Fruit fly (Drosophila melanogaster): ENCODE data around the gene CG18476.

The CG18476 gene

dm6 chr3R:11628416-11629041 lies 49.4 kb downstream of the CG18476 start, which contains the start of gene CG14712 (continued):
- no peak for TF ChIP-seq corto (GFP tag; optimal IDR thresholded peaks at IDR 0.05)
- no peak for TF ChIP-seq CG9437 (GFP tag; optimal IDR thresholded peaks at IDR 0.05)
- TF ChIP-seq pho (GFP tag; optimal IDR thresholded peaks at IDR 0.05) = peak; percentile 24
- TF ChIP-seq Gsc (GFP tag; IDR thresholded peaks at IDR 0.05) = no peak
- no peak for TF ChIP-seq sc (optimal IDR thresholded peaks at IDR 0.05)
- no peak for TF ChIP-seq sc (GFP tag; optimal IDR thresholded peaks at IDR 0.05)
- TF ChIP-seq CG10959 (GFP tag; IDR thresholded peaks at IDR 0.05) = no peak
- no peak for TF ChIP-seq CG6654 (GFP tag; optimal IDR thresholded peaks at IDR 0.05)
- no peak for TF ChIP-seq cas (GFP tag; IDR thresholded peaks at IDR 0.05)
- TF ChIP-seq trh (GFP tag; optimal IDR thresholded peaks at IDR 0.05) = no peak
- peak; percentile 36 for TF ChIP-seq CG18764 (GFP tag; optimal IDR thresholded peaks at IDR 0.05)
- TF ChIP-seq CG8924 (tag; optimal IDR thresholded peaks at IDR 0.05) = no peak
- TF ChIP-seq Med (GFP tag) = peak; percentile 79
- TF ChIP-seq CG43689 (GFP tag; IDR thresholded peaks at IDR 0.05) = no peak
- 0 out of 3 replicates have a peak, but pooled peaks have one; percentile 25 for TF ChIP-seq Opbp (GFP tag; IDR thresholded peaks at IDR 0.05; ENCODE audit: partially characterized antibody)
- TF ChIP-seq Sox102F (GFP tag; optimal IDR thresholded peaks at IDR 0.05) = no peak
- no peak for TF ChIP-seq sqz (GFP tag; optimal IDR thresholded peaks at IDR 0.05)
- peak; percentile 92 for TF ChIP-seq YL-1 (GFP tag; optimal IDR thresholded peaks at IDR 0.05)
- TF ChIP-seq CG1603 (tag; optimal IDR thresholded peaks at IDR 0.05) = no peak
- TF ChIP-seq zf30C (GFP tag; optimal IDR thresholded peaks at IDR 0.05) = no peak
- TF ChIP-seq fd3F (GFP tag; optimal IDR thresholded peaks at IDR 0.05) = no peak
- TF ChIP-seq CG18011 (GFP tag; optimal IDR thresholded peaks at IDR 0.05) = no peak
- TF ChIP-seq Fer1 (GFP tag; optimal IDR thresholded peaks at IDR 0.05) = peak; percentile 11
- TF ChIP-seq lola (GFP tag; optimal IDR thresholded peaks at IDR 0.05) = peak in 1 of 3 experiments; percentile 15
- TF ChIP-seq ranshi (GFP tag; IDR thresholded peaks at IDR 0.05) = no peak
- TF ChIP-seq CG4820 (GFP tag; optimal IDR thresholded peaks at IDR 0.05) = no peak
- TF ChIP-seq CG6854 (GFP tag; optimal IDR thresholded peaks at IDR 0.05) = no peak
- no peak for TF ChIP-seq fd96Cb (tag; optimal IDR thresholded peaks at IDR 0.05)
- TF ChIP-seq CG10209 (GFP tag; optimal IDR thresholded peaks at IDR 0.05) = no peak
- TF ChIP-seq ato (GFP tag; IDR thresholded peaks at IDR 0.05; ENCODE audit: partially characterized antibody) = no peak
- no peak for TF ChIP-seq peb (GFP tag; IDR thresholded peaks at IDR 0.05)
- peak; percentile 2 for TF ChIP-seq NC2β (GFP tag; optimal IDR thresholded peaks at IDR 0.05)
- TF ChIP-seq CG32532 (GFP tag; IDR thresholded peaks at IDR 0.05) = no peak
- no peak for TF ChIP-seq Elba2 (GFP tag; optimal IDR thresholded peaks at IDR 0.05)
- TF ChIP-seq ewg (GFP tag; optimal IDR thresholded peaks at IDR 0.05) = no peak
- TF ChIP-seq CG2202 (tag; optimal IDR thresholded peaks at IDR 0.05) = no peak
- no peak for TF ChIP-seq CG7987 (GFP tag; optimal IDR thresholded peaks at IDR 0.05)
- TF ChIP-seq Dll (GFP tag; IDR thresholded peaks at IDR 0.05; ENCODE audit: partially characterized antibody) = peak; percentile 73
- no peak for TF ChIP-seq fd102C (GFP tag; optimal IDR thresholded peaks at IDR 0.05)
- no peak for TF ChIP-seq wek (GFP tag; optimal IDR thresholded peaks at IDR 0.05)
- no peak for TF ChIP-seq CG11723 (GFP tag; optimal IDR thresholded peaks at IDR 0.05)
- peak; percentile 24 for TF ChIP-seq CG4424 (GFP tag; optimal IDR thresholded peaks at IDR 0.05)
- TF ChIP-seq danr (GFP tag; IDR thresholded peaks at IDR 0.05) = no peak
- TF ChIP-seq Dp (GFP tag; optimal IDR thresholded peaks at IDR 0.05) = peak; percentile 97
- TF ChIP-seq yki (optimal IDR thresholded peaks at IDR 0.05) = no peak
- no peak for TF ChIP-seq CG14965 (GFP tag; optimal IDR thresholded peaks at IDR 0.05; ENCODE audit: borderline replicate concordance)
- no peak for TF ChIP-seq Fer3 (tag; optimal IDR thresholded peaks at IDR 0.05)
- TF ChIP-seq sima (GFP tag; optimal IDR thresholded peaks at IDR 0.05) = no peak
- TF ChIP-seq CG8359 (GFP tag; optimal IDR thresholded peaks at IDR 0.05; ENCODE audit: borderline replicate concordance) = no peak
- TF ChIP-seq CG13775 (GFP tag; optimal IDR thresholded peaks at IDR 0.05) = peak; percentile 11
